Worm (Caenorhabditis elegans) whole organism, L2 larva: ENCODE measurements around the gene Y37H2A.12.

ENCODE experiments used
- C34F6.9 ChIP-seq: fragments of 150-350 bp; optimal IDR thresholded peaks from 2 replicates; lab custom pipeline; 2014; ENCODE audit warnings: missing biosample characterization, missing genetic modification characterization
- crh-2 ChIP-seq: sonication (generic microtip); optimal IDR thresholded peaks from 2 replicates; lab custom pipeline; 2017; ENCODE audit warnings: missing biosample characterization, missing genetic modification characterization
- lin-39 ChIP-seq: fragments of 150-350 bp; optimal IDR thresholded peaks from 2 replicates; lab custom pipeline; 2014; ENCODE audit warnings: missing biosample characterization, missing genetic modification reagents, missing genetic modification characterization
- lsy-2 ChIP-seq, 2 experiments: fragments of 150-350 bp in 1 of 2; sonication (generic microtip) in 1 of 2; optimal IDR thresholded peaks; 2 replicates each; lab custom pipeline; 2014 to 2017; ENCODE audit warnings: missing biosample characterization in 2 of 2, missing genetic modification characterization in 2 of 2
- nhr-77 ChIP-seq: fragments of 150-350 bp; optimal IDR thresholded peaks from 2 replicates; lab custom pipeline; 2014; ENCODE audit warnings: missing biosample characterization, missing genetic modification characterization
- sma-3 ChIP-seq: sonication (generic microtip); optimal IDR thresholded peaks from 2 replicates; lab custom pipeline; 2016; ENCODE audit warnings: missing genetic modification reagents, missing genetic modification characterization, missing compliant biosample characterization

ce11 chrV:18167161-18167560 lies 36.2 kb upstream of the Y37H2A.12 start, which contains the start of gene C14A6.6:
- TF ChIP-seq C34F6.9 (tag; lab: Kevin White, UChicago): no peak
- TF ChIP-seq lin-39 (tag; lab: Kevin White, UChicago): no peak
- no peak for TF ChIP-seq sma-3
- no peak for TF ChIP-seq nhr-77 (tag; lab: Kevin White, UChicago)
- TF ChIP-seq lsy-2 (tag; optimal IDR thresholded peaks at IDR 0.05; lab: Kevin White, UChicago): no peak
- no peak for TF ChIP-seq crh-2 (tag; lab: Kevin White, UChicago)
